Fruit fly (Drosophila melanogaster) whole organism, embryonic: ENCODE measurements around the gene CG3071.

ENCODE experiments used
- Awh ChIP-seq: fragments of 200-800 bp; sonication (Bioruptor generic); IDR thresholded peaks from 2 replicates; pipeline ENCODE4, ENCODE4 v1.3.6; 2022; ENCODE audit warnings: missing biosample characterization, missing genetic modification characterization
- B-H1 ChIP-seq: fragments of 200-800 bp; sonication (Bioruptor generic); IDR thresholded peaks from 3 replicates; pipeline ENCODE4 v1.3.6; 2022; ENCODE audit warnings: missing biosample characterization, missing genetic modification characterization
- BtbVII ChIP-seq: fragments of 200-800 bp; sonication (Bioruptor generic); optimal IDR thresholded peaks from 3 replicates; lab custom pipeline; 2017; ENCODE audit warnings: missing biosample characterization, mild to moderate bottlenecking, missing genetic modification characterization
- CG10543 ChIP-seq: fragments of 200-800 bp; sonication (Bioruptor generic); optimal IDR thresholded peaks from 3 replicates; lab custom pipeline; 2017; ENCODE audit warnings: missing biosample characterization, mild to moderate bottlenecking, missing genetic modification characterization, moderate library complexity
- CG10565 ChIP-seq: fragments of 200-800 bp; sonication (Bioruptor generic); optimal IDR thresholded peaks from 3 replicates; lab custom pipeline; 2016; ENCODE audit warnings: missing biosample characterization, mild to moderate bottlenecking, missing genetic modification characterization
- CG1233 ChIP-seq: fragments of 200-800 bp; sonication (Bioruptor generic); optimal IDR thresholded peaks from 4 replicates; lab custom pipeline; 2018; ENCODE audit warnings: missing biosample characterization, mild to moderate bottlenecking, missing genetic modification characterization
- CG14050 ChIP-seq: fragments of 200-800 bp; sonication (Bioruptor generic); IDR thresholded peaks from 3 replicates; pipeline ENCODE4 v1.3.6; 2022; ENCODE audit warnings: missing biosample characterization, missing genetic modification characterization
- CG17359 ChIP-seq: fragments of 200-800 bp; sonication (Bioruptor generic); optimal IDR thresholded peaks from 3 replicates; lab custom pipeline; 2018; ENCODE audit warnings: missing biosample characterization, mild to moderate bottlenecking, missing genetic modification characterization, moderate library complexity
- CG17802 ChIP-seq: fragments of 200-800 bp; sonication (Bioruptor generic); optimal IDR thresholded peaks from 2 replicates; lab custom pipeline; 2018; ENCODE audit warnings: missing biosample characterization, mild to moderate bottlenecking, missing genetic modification characterization, moderate library complexity
- CG2678 ChIP-seq: fragments of 200-800 bp; sonication (Bioruptor generic); optimal IDR thresholded peaks from 3 replicates; lab custom pipeline; 2019; ENCODE audit warnings: missing biosample characterization, mild to moderate bottlenecking, missing genetic modification characterization, moderate library complexity
- CG34224 ChIP-seq: fragments of 200-800 bp; sonication (Bioruptor generic); IDR thresholded peaks from 3 replicates; pipeline ENCODE4 v1.3.6; 2022; ENCODE audit warnings: missing biosample characterization, missing genetic modification characterization; ENCODE audit not compliant: partially characterized antibody
- CG3726 ChIP-seq: fragments of 200-800 bp; sonication (Bioruptor generic); IDR thresholded peaks from 3 replicates; pipeline ENCODE4, ENCODE4 v1.3.6; 2022; ENCODE audit warnings: missing biosample characterization, missing genetic modification characterization
- CG42726 ChIP-seq: fragments of 200-800 bp; sonication (Bioruptor generic); IDR thresholded peaks from 2 replicates; pipeline ENCODE4 v1.3.6; 2022; ENCODE audit warnings: missing biosample characterization, missing genetic modification characterization; ENCODE audit not compliant: partially characterized antibody
- CG4328 ChIP-seq: fragments of 200-800 bp; sonication (Bioruptor generic); optimal IDR thresholded peaks from 3 replicates; lab custom pipeline; 2017; ENCODE audit warnings: missing biosample characterization, missing genetic modification reagents, missing genetic modification characterization
- CG6254 ChIP-seq: fragments of 200-800 bp; sonication (Bioruptor generic); optimal IDR thresholded peaks from 3 replicates; lab custom pipeline; 2017; ENCODE audit warnings: mild to moderate bottlenecking, missing biosample characterization, missing genetic modification reagents, missing genetic modification characterization
- CG7372 ChIP-seq: fragments of 200-800 bp; sonication (Bioruptor generic); IDR thresholded peaks from 2 replicates; pipeline ENCODE4 v1.3.6; 2022; ENCODE audit warnings: missing biosample characterization, missing genetic modification characterization
- CG9609 ChIP-seq: fragments of 200-800 bp; sonication (Bioruptor generic); optimal IDR thresholded peaks from 3 replicates; lab custom pipeline; 2016; ENCODE audit warnings: missing biosample characterization, missing genetic modification characterization
- Deaf1 ChIP-seq: fragments of 200-800 bp; optimal IDR thresholded peaks from 3 replicates; lab custom pipeline; 2019; ENCODE audit warnings: missing biosample characterization, mild to moderate bottlenecking, missing genetic modification characterization, moderate library complexity
- Dll ChIP-seq: fragments of 200-800 bp; sonication (Bioruptor generic); IDR thresholded peaks from 4 replicates; pipeline ENCODE4 v1.3.6; 2022; ENCODE audit warnings: missing biosample characterization, missing genetic modification characterization; ENCODE audit not compliant: partially characterized antibody
- H15 ChIP-seq: fragments of 200-800 bp; sonication (Bioruptor generic); IDR thresholded peaks from 3 replicates; pipeline ENCODE4 v1.3.6; 2022; ENCODE audit warnings: missing biosample characterization, missing genetic modification characterization
- HLHmδ ChIP-seq: fragments of 200-800 bp; sonication (Bioruptor generic); optimal IDR thresholded peaks from 2 replicates; lab custom pipeline; 2018; ENCODE audit warnings: missing biosample characterization, mild to moderate bottlenecking, missing genetic modification characterization, moderate library complexity
- HmgD ChIP-seq: fragments of 200-800 bp; sonication (Bioruptor generic); optimal IDR thresholded peaks from 3 replicates; lab custom pipeline; 2016; ENCODE audit warnings: missing biosample characterization, missing genetic modification characterization
- Opbp ChIP-seq: fragments of 200-800 bp; sonication (Bioruptor generic); IDR thresholded peaks from 3 replicates; pipeline ENCODE4 v1.3.6; 2022; ENCODE audit warnings: missing biosample characterization, missing genetic modification characterization; ENCODE audit not compliant: partially characterized antibody
- abd-A ChIP-seq: fragments of 200-800 bp; sonication (Bioruptor generic); optimal IDR thresholded peaks from 3 replicates; lab custom pipeline; 2019; ENCODE audit warnings: missing biosample characterization, mild to moderate bottlenecking, missing genetic modification characterization, moderate library complexity
- br ChIP-seq: fragments of >200 bp; optimal IDR thresholded peaks from 2 replicates; lab custom pipeline; 2017
- chinmo ChIP-seq: fragments of 200-800 bp; sonication (Bioruptor generic); IDR thresholded peaks from 4 replicates; pipeline ENCODE4 v1.3.6; 2022; ENCODE audit warnings: missing biosample characterization, missing genetic modification characterization; ENCODE audit not compliant: partially characterized antibody
- ham ChIP-seq: fragments of 200-800 bp; sonication (Bioruptor generic); IDR thresholded peaks from 2 replicates; pipeline ENCODE4 v1.3.6; 2022; ENCODE audit warnings: missing biosample characterization, missing genetic modification characterization
- hb ChIP-seq: fragments of 200-800 bp; sonication (Bioruptor generic); IDR thresholded peaks from 3 replicates; pipeline ENCODE4 v1.3.6; 2022; ENCODE audit warnings: missing biosample characterization, missing genetic modification characterization; ENCODE audit not compliant: partially characterized antibody
- hth ChIP-seq: fragments of >200 bp; optimal IDR thresholded peaks from 2 replicates; lab custom pipeline; 2017; ENCODE audit warnings: inconsistent platforms
- org-1 ChIP-seq: fragments of 200-800 bp; sonication (Bioruptor generic); optimal IDR thresholded peaks from 2 replicates; lab custom pipeline; 2017; ENCODE audit warnings: missing biosample characterization, missing genetic modification characterization
- pita ChIP-seq: fragments of 200-800 bp; sonication (Bioruptor generic); optimal IDR thresholded peaks from 2 replicates; lab custom pipeline; 2017; ENCODE audit warnings: missing biosample characterization, mild to moderate bottlenecking, missing genetic modification characterization
- pum ChIP-seq: fragments of 200-800 bp; sonication (Bioruptor generic); optimal IDR thresholded peaks from 2 replicates; lab custom pipeline; 2016; ENCODE audit warnings: missing biosample characterization, missing genetic modification characterization
- run ChIP-seq: fragments of 200-800 bp; sonication (Bioruptor generic); optimal IDR thresholded peaks from 3 replicates; lab custom pipeline; 2018; ENCODE audit warnings: missing biosample characterization, mild to moderate bottlenecking, missing genetic modification characterization
- scrt ChIP-seq: fragments of 200-800 bp; sonication (Bioruptor generic); optimal IDR thresholded peaks from 2 replicates; lab custom pipeline; 2018; ENCODE audit warnings: missing biosample characterization, mild to moderate bottlenecking, missing genetic modification characterization, moderate library complexity
- sd ChIP-seq: fragments of 200-800 bp; sonication (Bioruptor generic); optimal IDR thresholded peaks from 3 replicates; lab custom pipeline; 2018; ENCODE audit warnings: missing biosample characterization, mild to moderate bottlenecking, missing genetic modification characterization, moderate library complexity
- sr ChIP-seq: fragments of 200-800 bp; sonication (Bioruptor generic); IDR thresholded peaks from 3 replicates; pipeline ENCODE4 v1.3.6; 2022; ENCODE audit warnings: missing biosample characterization, missing genetic modification characterization
- trh ChIP-seq: fragments of 200-800 bp; sonication (Bioruptor generic); optimal IDR thresholded peaks from 2 replicates; lab custom pipeline; 2016; ENCODE audit warnings: missing biosample characterization, missing genetic modification characterization
- tx ChIP-seq: fragments of 200-800 bp; sonication (Bioruptor generic); optimal IDR thresholded peaks from 2 replicates; lab custom pipeline; 2016; ENCODE audit warnings: missing biosample characterization, missing genetic modification characterization
- unpg ChIP-seq: fragments of 200-800 bp; sonication (Bioruptor generic); optimal IDR thresholded peaks from 3 replicates; lab custom pipeline; 2018; ENCODE audit warnings: missing biosample characterization, mild to moderate bottlenecking, missing genetic modification characterization, moderate library complexity
- usp ChIP-seq: fragments of >200 bp; optimal IDR thresholded peaks from 2 replicates; lab custom pipeline; 2017; ENCODE audit warnings: missing biosample characterization, missing genetic modification characterization
- vnd ChIP-seq: fragments of 200-800 bp; sonication (Bioruptor generic); IDR thresholded peaks from 3 replicates; pipeline ENCODE4 v1.3.6; 2022; ENCODE audit warnings: missing biosample characterization, missing genetic modification characterization; ENCODE audit not compliant: partially characterized antibody
- yki ChIP-seq: fragments of >200 bp; optimal IDR thresholded peaks from 3 replicates; lab custom pipeline; 2018
- z ChIP-seq: fragments of 200-800 bp; sonication (Bioruptor generic); IDR thresholded peaks from 3 replicates; pipeline ENCODE4 v1.3.6; 2022; ENCODE audit warnings: missing biosample characterization, missing genetic modification characterization

The CG3071 gene

dm6 chrX:2213759-2214406 is 48.8 kb upstream of the CG3071 start, which contains the start of gene SmydA-8 (continued):
- no peak for TF ChIP-seq vnd (GFP tag; lab: Robert Waterston, UW)
- no peak for TF ChIP-seq H15 (GFP tag; lab: Robert Waterston, UW)
- TF ChIP-seq CG3726 = no peak
- peak; percentile 89 for TF ChIP-seq CG7372 (GFP tag; lab: Robert Waterston, UW)
- TF ChIP-seq CG6254 (GFP tag; lab: Kevin White, UChicago) = no peak
- TF ChIP-seq org-1 = no peak
- no peak for TF ChIP-seq pita (GFP tag; lab: Kevin White, UChicago)
- TF ChIP-seq pum (GFP tag; lab: Kevin White, UChicago) = no peak

dm6 chrX:2218455-2218854 is 44.2 kb upstream of the CG3071 start:
- TF ChIP-seq sd (peak; percentile 83), Opbp (GFP tag; lab: Robert Waterston, UW) (no peak), sr (peak; percentile 80)
- TF ChIP-seq, all 482 proteins: peak for 2

DNA sequence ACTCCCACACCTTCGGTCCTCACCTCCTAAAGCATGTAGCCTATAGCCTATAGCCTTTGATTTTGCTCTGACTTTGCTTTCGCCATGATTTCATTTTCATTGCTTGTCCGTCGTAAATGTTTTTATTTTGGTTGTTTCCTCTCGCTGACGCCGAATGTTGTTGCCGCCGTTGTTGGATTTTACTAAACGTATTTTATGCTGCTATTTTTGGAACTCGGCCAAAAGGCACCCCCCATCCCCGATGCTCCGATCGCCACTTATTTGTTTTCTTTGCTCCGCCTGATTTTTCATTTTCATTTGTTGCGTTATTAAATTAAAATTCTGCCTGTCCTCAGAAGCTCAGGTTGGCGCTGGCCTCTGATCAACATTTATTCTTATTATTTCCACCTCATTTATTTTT is 43.4 kb upstream of the CG3071 start:
- TF ChIP-seq run (no peak), yki (no peak), CG1233 (GFP tag; lab: Kevin White, UChicago) (no peak), ham (no peak), Deaf1 (tag; lab: Kevin White, UChicago) (peak; percentile 18), HmgD (GFP tag; lab: Kevin White, UChicago) (no peak), z (GFP tag; lab: Robert Waterston, UW) (no peak), CG42726 (GFP tag; lab: Robert Waterston, UW) (no peak), CG4328 (GFP tag; lab: Kevin White, UChicago) (peak; percentile 58), unpg (GFP tag; lab: Kevin White, UChicago) (no peak), usp (GFP tag; lab: Kevin White, UChicago) (no peak), Dll (GFP tag; lab: Robert Waterston, UW) (no peak), CG2678 (tag; lab: Kevin White, UChicago) (no peak), sr (peak; percentile 46; the same call in 1 of the 3 replicates), tx (GFP tag; lab: Kevin White, UChicago) (no peak), HLHmδ (GFP tag; lab: Kevin White, UChicago) (no peak), scrt (GFP tag; lab: Kevin White, UChicago) (no peak), CG34224 (GFP tag; lab: Robert Waterston, UW) (no peak), br (lab: Kevin White, UChicago) (no peak), hb (GFP tag; lab: Robert Waterston, UW) (no peak), CG3726 (no peak), hth (lab: Kevin White, UChicago) (no peak), Awh (GFP tag; lab: Robert Waterston, UW) (no peak), chinmo (0 out of 4 replicates have a peak, but pooled peaks have one; percentile 21), trh (GFP tag; lab: Kevin White, UChicago) (no peak), CG14050 (no peak), abd-A (peak; percentile 26), sd (peak; percentile 61), CG10543 (peak; percentile 89), CG10565 (GFP tag; lab: Kevin White, UChicago) (no peak), BtbVII (no peak), CG17802 (tag; lab: Kevin White, UChicago) (no peak), CG9609 (GFP tag; lab: Kevin White, UChicago) (no peak), CG17359 (tag; lab: Kevin White, UChicago) (no peak), B-H1 (GFP tag; lab: Robert Waterston, UW) (no peak)
